Worm (Caenorhabditis elegans): Measurements from ENCODE around the gene Y57A10C.11.

DNA sequence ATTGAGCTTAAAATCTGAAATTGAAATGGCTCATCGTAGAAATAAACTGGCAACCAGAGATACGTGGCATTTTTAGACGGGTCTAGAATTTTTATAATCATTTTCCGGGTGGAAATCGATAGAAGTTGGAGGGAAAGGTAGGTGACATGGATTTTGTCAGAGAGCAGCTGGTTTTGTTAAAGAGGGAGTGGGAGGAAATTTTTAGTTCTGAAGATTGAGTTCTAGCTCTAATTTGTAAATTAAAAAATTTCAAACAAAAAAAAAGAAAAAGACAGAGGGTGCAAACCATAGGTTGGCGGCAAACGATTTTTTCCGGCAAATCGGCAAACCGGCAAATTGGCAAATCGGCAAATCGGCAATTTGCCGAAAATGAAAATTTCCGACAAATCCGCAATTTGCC, 41.9 kb upstream of the Y57A10C.11 start, which contains the start of gene sre-32:
- TF ChIP-seq tbx-9 (tag; optimal IDR thresholded peaks at IDR 0.05; ENCODE audit: borderline replicate concordance) = no peak
- TF ChIP-seq snpc-4 (GFP tag; optimal IDR thresholded peaks at IDR 0.05) = no peak
- no peak for TF ChIP-seq snpc-4 (tag; optimal IDR thresholded peaks at IDR 0.05)
- no peak for TF ChIP-seq pha-4 (tag; optimal IDR thresholded peaks at IDR 0.05)
- no peak for TF ChIP-seq F37B4.10 (GFP tag; IDR thresholded peaks at IDR 0.05)
- TF ChIP-seq bed-1 (GFP tag; IDR thresholded peaks at IDR 0.05) = no peak
- no peak for TF ChIP-seq let-607 (tag; optimal IDR thresholded peaks at IDR 0.05)
- TF ChIP-seq snpc-1.3 (tag; optimal IDR thresholded peaks at IDR 0.05; ENCODE audit: insufficient read depth) = no peak
- TF ChIP-seq attf-3 (GFP tag; conservative IDR thresholded peaks at IDR 0.05) = no peak
- no peak for TF ChIP-seq sdz-38 (tag; optimal IDR thresholded peaks at IDR 0.05)
- no peak for TF ChIP-seq lsy-27 (tag; optimal IDR thresholded peaks at IDR 0.05; ENCODE audit: borderline replicate concordance, insufficient read depth)
- no peak for TF ChIP-seq aptf-3 (GFP tag; IDR thresholded peaks at IDR 0.05)

All from whole organism, young adult.